Worm (Caenorhabditis elegans) whole organism, late embryonic: ENCODE data around the gene D1044.6.
A peak's percentile ranks its signal among the peaks of the same experiment; 100 is the strongest.

ENCODE experiments used
- C08G9.2 ChIP-seq: sonication (generic microtip); optimal IDR thresholded peaks from 2 replicates; lab custom pipeline; 2016; ENCODE audit warnings: mild to moderate bottlenecking, missing genetic modification characterization, moderate library complexity, missing compliant biosample characterization
- C38D4.7 ChIP-seq: fragments of 200-800 bp; sonication (Bioruptor generic); optimal IDR thresholded peaks from 2 replicates; lab custom pipeline; 2018; ENCODE audit warnings: mild to moderate bottlenecking, missing genetic modification characterization, moderate library complexity, missing compliant biosample characterization
- T23F11.4 ChIP-seq: fragments of 200-800 bp; sonication (Bioruptor generic); optimal IDR thresholded peaks from 2 replicates; lab custom pipeline; 2018; ENCODE audit warnings: mild to moderate bottlenecking, missing genetic modification characterization, missing compliant biosample characterization
- ama-1 ChIP-seq: fragments of 150-350 bp; optimal IDR thresholded peaks from 2 replicates; lab custom pipeline; 2014
- ceh-14 ChIP-seq: sonication (generic microtip); optimal IDR thresholded peaks from 2 replicates; lab custom pipeline; 2016; ENCODE audit warnings: missing genotype, missing genetic modification characterization, missing compliant biosample characterization
- ceh-18 ChIP-seq: sonication (generic microtip); optimal IDR thresholded peaks from 2 replicates; lab custom pipeline; 2016; ENCODE audit warnings: missing genetic modification characterization, missing compliant biosample characterization
- ceh-22 ChIP-seq: sonication (generic microtip); optimal IDR thresholded peaks from 2 replicates; lab custom pipeline; 2017; ENCODE audit warnings: missing biosample characterization, missing genetic modification characterization
- ceh-24 ChIP-seq: sonication (generic microtip); optimal IDR thresholded peaks from 2 replicates; lab custom pipeline; 2016; ENCODE audit warnings: mild to moderate bottlenecking, missing genetic modification characterization, missing compliant biosample characterization
- ceh-30 ChIP-seq: fragments of 150-350 bp; optimal IDR thresholded peaks from 2 replicates; lab custom pipeline; 2014; ENCODE audit warnings: missing biosample characterization, missing genetic modification characterization
- ceh-31 ChIP-seq: sonication (generic microtip); optimal IDR thresholded peaks from 2 replicates; lab custom pipeline; 2016; ENCODE audit warnings: missing genetic modification characterization, missing compliant biosample characterization
- ceh-34 ChIP-seq: sonication (generic microtip); optimal IDR thresholded peaks from 2 replicates; lab custom pipeline; 2016; ENCODE audit warnings: mild to moderate bottlenecking, missing genetic modification characterization, missing compliant biosample characterization
- ceh-6 ChIP-seq: fragments of 200-800 bp; sonication (Bioruptor generic); optimal IDR thresholded peaks from 2 replicates; lab custom pipeline; 2018; ENCODE audit warnings: mild to moderate bottlenecking, missing genetic modification characterization, missing compliant biosample characterization
- ceh-9 ChIP-seq: sonication (generic microtip); optimal IDR thresholded peaks from 2 replicates; lab custom pipeline; 2016; ENCODE audit warnings: mild to moderate bottlenecking, missing genetic modification characterization, inconsistent platforms, missing compliant biosample characterization
- che-1 ChIP-seq: sonication (generic microtip); optimal IDR thresholded peaks from 2 replicates; lab custom pipeline; 2016; ENCODE audit warnings: mild to moderate bottlenecking, missing genetic modification characterization, missing compliant biosample characterization
- dmd-4 ChIP-seq: sonication (generic microtip); optimal IDR thresholded peaks from 2 replicates; lab custom pipeline; 2016; ENCODE audit warnings: borderline replicate concordance, missing genetic modification characterization, missing compliant biosample characterization
- elt-4 ChIP-seq: sonication (generic microtip); optimal IDR thresholded peaks from 2 replicates; lab custom pipeline; 2016; ENCODE audit warnings: missing genetic modification characterization, missing compliant biosample characterization
- fax-1 ChIP-seq: sonication (generic microtip); optimal IDR thresholded peaks from 2 replicates; lab custom pipeline; 2016; ENCODE audit warnings: missing genotype, missing genetic modification characterization, missing compliant biosample characterization
- fkh-10 ChIP-seq: fragments of 150-350 bp; optimal IDR thresholded peaks from 2 replicates; lab custom pipeline; 2014; ENCODE audit warnings: missing biosample characterization, missing genetic modification reagents, missing genetic modification characterization
- hlh-13 ChIP-seq: fragments of 200-800 bp; sonication (Bioruptor generic); optimal IDR thresholded peaks from 2 replicates; lab custom pipeline; 2018; ENCODE audit warnings: mild to moderate bottlenecking, missing genetic modification characterization, missing compliant biosample characterization
- hlh-30 ChIP-seq: sonication (generic microtip); optimal IDR thresholded peaks from 2 replicates; lab custom pipeline; 2017; ENCODE audit warnings: antibody characterized with exemption, missing genetic modification characterization, missing compliant biosample characterization; ENCODE audit not compliant: insufficient read depth
- hlh-8 ChIP-seq: sonication (generic microtip); optimal IDR thresholded peaks from 2 replicates; lab custom pipeline; 2016; ENCODE audit warnings: missing genotype, missing genetic modification characterization, missing compliant biosample characterization
- lim-6 ChIP-seq: sonication (generic microtip); optimal IDR thresholded peaks from 2 replicates; lab custom pipeline; 2016; ENCODE audit warnings: missing genetic modification characterization, missing compliant biosample characterization
- madf-2 ChIP-seq: sonication (generic microtip); optimal IDR thresholded peaks from 2 replicates; lab custom pipeline; 2017; ENCODE audit warnings: missing genetic modification characterization, missing compliant biosample characterization
- mec-3 ChIP-seq: sonication (generic microtip); optimal IDR thresholded peaks from 2 replicates; lab custom pipeline; 2016; ENCODE audit warnings: borderline replicate concordance, missing genetic modification characterization, missing compliant biosample characterization
- nfya-1 ChIP-seq: sonication (generic microtip); optimal IDR thresholded peaks from 2 replicates; lab custom pipeline; 2017; ENCODE audit warnings: missing genetic modification characterization, mild to moderate bottlenecking, missing compliant biosample characterization, antibody characterized with exemption, moderate library complexity
- nhr-232 ChIP-seq: sonication (generic microtip); optimal IDR thresholded peaks from 2 replicates; lab custom pipeline; 2016; ENCODE audit warnings: missing genetic modification characterization, missing compliant biosample characterization
- npax-4 ChIP-seq: sonication (generic microtip); optimal IDR thresholded peaks from 2 replicates; lab custom pipeline; 2016; ENCODE audit warnings: missing genetic modification characterization, missing compliant biosample characterization
- pat-9 ChIP-seq: fragments of 200-800 bp; sonication (Bioruptor generic); optimal IDR thresholded peaks from 2 replicates; lab custom pipeline; 2018; ENCODE audit warnings: mild to moderate bottlenecking, missing genetic modification characterization, moderate library complexity, missing compliant biosample characterization
- pros-1 ChIP-seq: fragments of 150-350 bp; optimal IDR thresholded peaks from 2 replicates; lab custom pipeline; 2014; ENCODE audit warnings: missing biosample characterization, missing genetic modification reagents, missing genetic modification characterization
- ref-2 ChIP-seq: sonication (generic microtip); optimal IDR thresholded peaks from 2 replicates; lab custom pipeline; 2016; ENCODE audit warnings: missing genetic modification characterization, missing compliant biosample characterization
- rnt-1 ChIP-seq: sonication (generic microtip); optimal IDR thresholded peaks from 2 replicates; lab custom pipeline; 2016; ENCODE audit warnings: missing genetic modification characterization, missing compliant biosample characterization
- sdc-2 ChIP-seq: sonication (generic microtip); optimal IDR thresholded peaks from 2 replicates; lab custom pipeline; 2016; ENCODE audit warnings: missing genotype, missing genetic modification characterization, missing compliant biosample characterization
- tbx-2 ChIP-seq: sonication (generic microtip); optimal IDR thresholded peaks from 2 replicates; lab custom pipeline; 2016; ENCODE audit warnings: missing genetic modification characterization, missing compliant biosample characterization
- unc-3 ChIP-seq, 2 experiments: fragments of 200-800 bp in 1 of 2; sonication (Bioruptor generic) in 1 of 2; sonication (generic microtip) in 1 of 2; conservative IDR thresholded peaks in 1 of 2; optimal IDR thresholded peaks in 1 of 2; 2 replicates each; pipeline versions ENCODE4 v1.3.6 to Lab custom; 2016 to 2022; ENCODE audit warnings: missing compliant biosample characterization in 2 of 2, missing genetic modification characterization in 2 of 2, missing genetic modification reagents in 1 of 2
- unc-42 ChIP-seq: sonication (generic microtip); optimal IDR thresholded peaks from 2 replicates; lab custom pipeline; 2016; ENCODE audit warnings: missing genotype, missing genetic modification characterization, missing compliant biosample characterization
- unc-55 ChIP-seq: sonication (generic microtip); optimal IDR thresholded peaks from 2 replicates; lab custom pipeline; 2017; ENCODE audit warnings: missing biosample characterization, missing genetic modification reagents, missing genetic modification characterization
- ztf-16 ChIP-seq: sonication (generic microtip); optimal IDR thresholded peaks from 2 replicates; lab custom pipeline; 2017; ENCODE audit warnings: missing genetic modification characterization, missing compliant biosample characterization

The D1044.6 gene

ce11 chrIII:5564799-5565198, 21.8 kb upstream of the D1044.6 start, which contains the start of gene mlc-3 (continued):
- TF ChIP-seq ceh-6 (GFP tag; lab: Kevin White, UChicago) = no peak
- no peak for TF ChIP-seq T23F11.4 (GFP tag; lab: Kevin White, UChicago)
- TF ChIP-seq ref-2 = peak; percentile 32
- TF ChIP-seq pros-1 (tag; lab: Kevin White, UChicago) = no peak
- peak; percentile 45 for TF ChIP-seq ceh-31 (tag; lab: Kevin White, UChicago)
- no peak for TF ChIP-seq elt-4 (tag; lab: Kevin White, UChicago)
- no peak for TF ChIP-seq ceh-30
- no peak for TF ChIP-seq ceh-9 (tag; lab: Kevin White, UChicago)
- no peak for TF ChIP-seq mec-3 (tag; lab: Kevin White, UChicago)
- peak; percentile 58 for TF ChIP-seq ceh-34
- no peak for TF ChIP-seq hlh-30 (tag; lab: Kevin White, UChicago)
- peak; percentile 34 for TF ChIP-seq ceh-14 (tag; lab: Kevin White, UChicago)
- no peak for TF ChIP-seq unc-3 (GFP tag; conservative IDR thresholded peaks at IDR 0.05; lab: Robert Waterston, UW)
- no peak for TF ChIP-seq unc-3 (tag; optimal IDR thresholded peaks at IDR 0.05; lab: Kevin White, UChicago)
- no peak for TF ChIP-seq hlh-13
- no peak for TF ChIP-seq npax-4
- no peak for TF ChIP-seq C38D4.7 (GFP tag; lab: Kevin White, UChicago)
- no peak for TF ChIP-seq fax-1
- no peak for TF ChIP-seq dmd-4 (tag; lab: Kevin White, UChicago)
- TF ChIP-seq ceh-22 (tag; lab: Kevin White, UChicago) = no peak
- no peak for TF ChIP-seq ceh-24 (tag; lab: Kevin White, UChicago)

- no peak for TF ChIP-seq ceh-22 (tag; lab: Kevin White, UChicago)
- no peak for TF ChIP-seq ceh-6 (GFP tag; lab: Kevin White, UChicago)
- no peak for TF ChIP-seq lim-6
Measured at ce11 chrIII:5564325-5564724, 21.3 kb upstream of the D1044.6 start.

ce11 chrIII:5563680-5564079, 20.7 kb upstream of the D1044.6 start:
- TF ChIP-seq rnt-1 (tag; lab: Kevin White, UChicago) (peak; percentile 65), ceh-18 (peak; percentile 86), tbx-2 (tag; lab: Kevin White, UChicago) (peak; percentile 56), unc-55 (peak; percentile 42), sdc-2 (tag; lab: Kevin White, UChicago) (no peak), T23F11.4 (GFP tag; lab: Kevin White, UChicago) (no peak), fkh-10 (GFP tag; lab: Kevin White, UChicago) (no peak), nfya-1 (tag; lab: Kevin White, UChicago) (peak; percentile 62), ceh-34 (peak; percentile 60), ref-2 (peak; percentile 39), pat-9 (peak; percentile 25), che-1 (tag; lab: Kevin White, UChicago) (no peak), hlh-8 (tag; lab: Kevin White, UChicago) (peak; percentile 54)

ce11 chrIII:5557246-5557819, 14.4 kb upstream of the D1044.6 start, which contains the start of gene rpc-2:
Gene rpc-2, plus strand, starts transcription at chrIII:5557365.
- TF ChIP-seq unc-42 (tag; lab: Kevin White, UChicago) (no peak), ceh-24 (tag; lab: Kevin White, UChicago) (no peak), C08G9.2 (tag; lab: Kevin White, UChicago) (no peak), nhr-232 (tag; lab: Kevin White, UChicago) (no peak), ceh-34 (no peak), ztf-16 (tag; lab: Kevin White, UChicago) (no peak), fax-1 (no peak), hlh-30 (tag; lab: Kevin White, UChicago) (no peak), madf-2 (tag; lab: Kevin White, UChicago) (no peak), ama-1 (lab: Kevin White, UChicago) (no peak), npax-4 (no peak), unc-55 (no peak)
- TF ChIP-seq, all 69 proteins: peak for 0
